Worm (Caenorhabditis elegans): ENCODE results near the gene W04D12.1.

DNA sequence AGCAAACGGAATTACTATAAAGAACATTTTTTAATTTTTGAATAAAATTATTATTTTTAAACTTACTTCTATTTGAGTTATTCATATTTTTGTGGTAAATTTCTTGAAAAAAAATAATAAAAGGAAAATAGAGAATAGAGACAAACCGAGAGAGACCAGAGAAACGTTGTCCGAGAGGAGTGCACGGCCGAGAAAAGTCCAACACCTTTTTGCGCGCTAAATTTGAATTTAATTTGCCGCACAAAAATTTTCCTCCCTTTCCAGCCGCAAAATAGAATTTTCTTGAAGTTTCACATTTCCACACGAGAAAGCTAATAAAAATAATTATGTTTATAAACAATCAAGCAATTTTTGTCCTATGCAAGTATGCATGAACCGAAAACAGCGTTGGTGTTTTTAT, 35.0 kb downstream of the W04D12.1 start, which contains the start of the genes F01F1.11 and F01F1.3:
- peak; percentile 58 for TF ChIP-seq ces-1 (GFP tag; optimal IDR thresholded peaks at IDR 0.05)
- no peak for TF ChIP-seq elt-3 (tag; optimal IDR thresholded peaks at IDR 0.05)
- no peak for TF ChIP-seq ztf-11 (tag; optimal IDR thresholded peaks at IDR 0.05)
- TF ChIP-seq unc-62 (GFP tag; optimal IDR thresholded peaks at IDR 0.05) = no peak
- TF ChIP-seq hlh-1 (tag; optimal IDR thresholded peaks at IDR 0.05) = peak; percentile 6
- TF ChIP-seq mab-5 (tag; optimal IDR thresholded peaks at IDR 0.05) = no peak
- peak; percentile 39 for TF ChIP-seq nhr-237 (tag; optimal IDR thresholded peaks at IDR 0.05)
- peak; percentile 58 for TF ChIP-seq lsy-2 (tag; optimal IDR thresholded peaks at IDR 0.05)
- no peak for TF ChIP-seq nhr-28 (tag; optimal IDR thresholded peaks at IDR 0.05)
- no peak for TF ChIP-seq lin-32 (GFP tag; optimal IDR thresholded peaks at IDR 0.05)
- TF ChIP-seq snpc-4 (tag; optimal IDR thresholded peaks at IDR 0.05) = no peak
- TF ChIP-seq sptf-1 (tag; optimal IDR thresholded peaks at IDR 0.05) = peak; percentile 34
- no peak for TF ChIP-seq zip-8 (tag; optimal IDR thresholded peaks at IDR 0.05)
- peak; percentile 20 for TF ChIP-seq pha-4 (tag; optimal IDR thresholded peaks at IDR 0.05)

Measured in whole organism, mixed stage, embryonic.